Worm (Caenorhabditis elegans) whole organism, mixed stage, embryonic: ENCODE measurements around the gene ddl-3.
"Not testable (repeated sequence)": the region's sequence is repeated elsewhere in the genome, so short reads cannot be mapped to it uniquely, and the experiment has no call there.

Experiments used
- M03D4.4 ChIP-seq: sonication (generic microtip); optimal IDR thresholded peaks from 2 replicates; lab custom pipeline; 2017; ENCODE audit warnings: mild to moderate bottlenecking, missing genetic modification characterization, missing compliant biosample characterization
- blmp-1 ChIP-seq: fragments of 150-350 bp; optimal IDR thresholded peaks from 2 replicates; lab custom pipeline; 2014; ENCODE audit warnings: missing biosample characterization, missing genetic modification characterization
- ceh-39 ChIP-seq: fragments of 150-350 bp; optimal IDR thresholded peaks from 2 replicates; lab custom pipeline; 2014; ENCODE audit warnings: missing biosample characterization, missing genetic modification characterization
- ceh-43 ChIP-seq: fragments of 200-800 bp; sonication (Bioruptor generic); optimal IDR thresholded peaks from 2 replicates; lab custom pipeline; 2018; ENCODE audit warnings: mild to moderate bottlenecking, missing genetic modification characterization, moderate library complexity, missing compliant biosample characterization
- ceh-83 ChIP-seq: fragments of 200-800 bp; sonication (Bioruptor generic); optimal IDR thresholded peaks from 2 replicates; lab custom pipeline; 2018; ENCODE audit warnings: mild to moderate bottlenecking, missing genetic modification characterization, missing compliant biosample characterization
- ces-1 ChIP-seq: fragments of 150-350 bp; optimal IDR thresholded peaks from 2 replicates; lab custom pipeline; 2014; ENCODE audit warnings: missing biosample characterization, missing genetic modification reagents, missing genetic modification characterization
- cnd-1 ChIP-seq: fragments of 200-800 bp; sonication (Bioruptor generic); optimal IDR thresholded peaks from 2 replicates; lab custom pipeline; 2018; ENCODE audit warnings: mild to moderate bottlenecking, missing genetic modification characterization, missing compliant biosample characterization
- elt-1 ChIP-seq: sonication (generic microtip); optimal IDR thresholded peaks from 2 replicates; lab custom pipeline; 2017; ENCODE audit warnings: missing genetic modification characterization, mild to moderate bottlenecking, missing compliant biosample characterization, antibody characterized with exemption, moderate library complexity, borderline replicate concordance; ENCODE audit not compliant: insufficient read depth
- elt-3 ChIP-seq: fragments of 150-350 bp; optimal IDR thresholded peaks from 2 replicates; lab custom pipeline; 2014; ENCODE audit warnings: missing biosample characterization, missing genetic modification characterization
- hlh-1 ChIP-seq: fragments of 150-350 bp; optimal IDR thresholded peaks from 2 replicates; lab custom pipeline; 2014; ENCODE audit warnings: missing biosample characterization, missing genetic modification reagents, missing genetic modification characterization
- lin-13 ChIP-seq: fragments of 150-350 bp; optimal IDR thresholded peaks from 2 replicates; lab custom pipeline; 2014; ENCODE audit warnings: missing biosample characterization, missing genetic modification characterization
- lin-32 ChIP-seq: fragments of 200-800 bp; sonication (Bioruptor generic); optimal IDR thresholded peaks from 2 replicates; lab custom pipeline; 2018; ENCODE audit warnings: mild to moderate bottlenecking, missing genetic modification characterization, missing compliant biosample characterization
- lsy-2 ChIP-seq: fragments of 150-350 bp; optimal IDR thresholded peaks from 2 replicates; lab custom pipeline; 2014; ENCODE audit warnings: missing biosample characterization, missing genetic modification characterization
- mab-5 ChIP-seq: fragments of 150-350 bp; optimal IDR thresholded peaks from 2 replicates; lab custom pipeline; 2014; ENCODE audit warnings: missing biosample characterization, missing genetic modification characterization
- mep-1 ChIP-seq: fragments of 150-350 bp; optimal IDR thresholded peaks from 2 replicates; lab custom pipeline; 2017; ENCODE audit warnings: missing biosample characterization, missing genetic modification reagents, missing genetic modification characterization, inconsistent platforms
- mls-2 ChIP-seq: sonication (generic microtip); optimal IDR thresholded peaks from 2 replicates; lab custom pipeline; 2016; ENCODE audit warnings: mild to moderate bottlenecking, missing genetic modification characterization, moderate library complexity, missing compliant biosample characterization
- nhr-2 ChIP-seq: fragments of 150-350 bp; optimal IDR thresholded peaks from 2 replicates; lab custom pipeline; 2014; ENCODE audit warnings: missing biosample characterization, missing genetic modification characterization
- nhr-237 ChIP-seq: fragments of 150-350 bp; optimal IDR thresholded peaks from 2 replicates; lab custom pipeline; 2014; ENCODE audit warnings: missing biosample characterization, missing genetic modification characterization
- nhr-28 ChIP-seq: fragments of 150-350 bp; optimal IDR thresholded peaks from 2 replicates; lab custom pipeline; 2014; ENCODE audit warnings: missing biosample characterization, missing genetic modification characterization
- nhr-76 ChIP-seq: sonication (generic microtip); optimal IDR thresholded peaks from 2 replicates; lab custom pipeline; 2017; ENCODE audit warnings: missing biosample characterization, missing genetic modification characterization
- pha-4 ChIP-seq: fragments of 150-350 bp; optimal IDR thresholded peaks from 2 replicates; lab custom pipeline; 2018; ENCODE audit warnings: missing biosample characterization, missing genetic modification reagents, missing genetic modification characterization
- sem-2 ChIP-seq: fragments of 200-800 bp; sonication (Bioruptor generic); optimal IDR thresholded peaks from 2 replicates; lab custom pipeline; 2018; ENCODE audit warnings: mild to moderate bottlenecking, missing genetic modification characterization, missing compliant biosample characterization
- sptf-1 ChIP-seq: sonication (generic microtip); optimal IDR thresholded peaks from 2 replicates; lab custom pipeline; 2017; ENCODE audit warnings: mild to moderate bottlenecking, missing genetic modification characterization, moderate library complexity, missing compliant biosample characterization
- unc-120 ChIP-seq: sonication (generic microtip); optimal IDR thresholded peaks from 2 replicates; lab custom pipeline; 2017; ENCODE audit warnings: missing genetic modification characterization, missing compliant biosample characterization; ENCODE audit not compliant: poor library complexity, severe bottlenecking
- unc-39 ChIP-seq: fragments of 150-350 bp; optimal IDR thresholded peaks from 2 replicates; lab custom pipeline; 2014; ENCODE audit warnings: missing biosample characterization, missing genetic modification characterization
- unc-62 ChIP-seq: fragments of 150-350 bp; optimal IDR thresholded peaks from 2 replicates; lab custom pipeline; 2014; ENCODE audit warnings: missing biosample characterization, missing genetic modification reagents, missing genetic modification characterization
- zip-8 ChIP-seq: fragments of 150-350 bp; optimal IDR thresholded peaks from 2 replicates; lab custom pipeline; 2014; ENCODE audit warnings: missing biosample characterization, missing genetic modification characterization
- ztf-11 ChIP-seq: fragments of 150-350 bp; optimal IDR thresholded peaks from 2 replicates; lab custom pipeline; 2014; ENCODE audit warnings: missing biosample characterization, missing genetic modification characterization

The ddl-3 gene

ce11 chrII:14344166-14344565, at the start of gene ddl-3:
Gene ddl-3 (minus strand): TSS chrII:14344454.
- TF ChIP-seq ceh-83 (GFP tag; lab: Kevin White, UChicago); nhr-28; M03D4.4: not testable (repeated sequence)

- TF ChIP-seq M03D4.4 (no peak), mab-5 (tag; lab: Kevin White, UChicago) (no peak), ces-1 (GFP tag; lab: Kevin White, UChicago) (no peak), ceh-83 (GFP tag; lab: Kevin White, UChicago) (no peak), ceh-43 (GFP tag; lab: Kevin White, UChicago) (no peak), elt-1 (no peak), lin-32 (GFP tag; lab: Kevin White, UChicago) (no peak), unc-62 (GFP tag; lab: Kevin White, UChicago) (no peak), pha-4 (tag; lab: Kevin White, UChicago) (no peak), mep-1 (tag; lab: Kevin White, UChicago) (no peak), lin-13 (no peak), lsy-2 (tag; lab: Kevin White, UChicago) (no peak), nhr-28 (no peak), mls-2 (tag; lab: Kevin White, UChicago) (no peak), unc-120 (tag; lab: Kevin White, UChicago) (no peak), nhr-237 (tag; lab: Kevin White, UChicago) (no peak), zip-8 (no peak), unc-39 (no peak), elt-3 (no peak)
These were observed 49.5 kb upstream of the ddl-3 start for ce11 chrII:14393766-14394165.

- TF ChIP-seq cnd-1 (tag; lab: Kevin White, UChicago): peak; percentile 1
- TF ChIP-seq sptf-1 (tag; lab: Kevin White, UChicago): peak; percentile 21
- TF ChIP-seq mep-1 (tag; lab: Kevin White, UChicago): peak; percentile 79
- no peak for TF ChIP-seq blmp-1 (tag; lab: Kevin White, UChicago)
- no peak for TF ChIP-seq M03D4.4
- TF ChIP-seq ces-1 (GFP tag; lab: Kevin White, UChicago): peak; percentile 57
- TF ChIP-seq ceh-43 (GFP tag; lab: Kevin White, UChicago): no peak
- TF ChIP-seq pha-4 (tag; lab: Kevin White, UChicago): peak; percentile 32
- peak; percentile 22 for TF ChIP-seq nhr-237 (tag; lab: Kevin White, UChicago)
- peak; percentile 49 for TF ChIP-seq lin-13
- TF ChIP-seq unc-62 (GFP tag; lab: Kevin White, UChicago): peak; percentile 18
- peak; percentile 37 for TF ChIP-seq hlh-1 (tag; lab: Kevin White, UChicago)
- peak; percentile 62 for TF ChIP-seq lsy-2 (tag; lab: Kevin White, UChicago)
- TF ChIP-seq ceh-39 (tag; lab: Kevin White, UChicago): peak; percentile 15
- no peak for TF ChIP-seq nhr-76 (tag; lab: Kevin White, UChicago)
- TF ChIP-seq ztf-11 (tag; lab: Kevin White, UChicago): no peak
- peak; percentile 56 for TF ChIP-seq unc-120 (tag; lab: Kevin White, UChicago)
These were observed 45.9 kb upstream of the ddl-3 start, which contains the start of the genes kbp-3 and nurf-1 for ce11 chrII:14390036-14390763. Gene kbp-3 (minus strand): TSS chrII:14390078. Gene nurf-1 (plus strand): TSS chrII:14390713.

DNA sequence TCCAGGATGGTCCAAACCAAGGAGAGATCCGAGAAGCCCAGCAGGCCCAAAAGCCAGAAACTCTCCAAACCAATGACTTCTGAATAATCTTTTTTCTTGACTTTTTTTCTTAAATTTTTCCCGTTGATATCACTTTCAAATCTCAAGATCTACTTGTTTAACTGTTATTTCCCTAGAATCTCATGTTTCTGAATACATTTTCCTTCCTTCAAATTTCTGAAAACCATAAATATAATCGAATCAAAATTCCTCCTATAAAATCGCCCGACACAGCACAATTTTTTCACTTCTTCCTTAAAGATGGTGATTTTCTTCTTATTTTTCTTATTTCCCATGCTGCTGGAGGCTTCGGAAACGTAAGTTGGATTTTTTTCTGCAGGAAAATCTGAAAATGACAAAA, 44.0 kb upstream of the ddl-3 start, which contains the start of gene F26H11.8:
TSS of gene F26H11.8 (plus strand) at position 301 of the 400 bp plus-strand sequence.
- TF ChIP-seq ceh-39 (tag; lab: Kevin White, UChicago) (no peak), elt-1 (no peak), nhr-76 (tag; lab: Kevin White, UChicago) (no peak), sem-2 (GFP tag; lab: Kevin White, UChicago) (no peak)

ce11 chrII:14383644-14384043, 39.4 kb upstream of the ddl-3 start, which contains the start of gene mes-2:
Gene mes-2 (plus strand): TSS chrII:14383973.
- TF ChIP-seq unc-39: no peak
- peak; percentile 37 for TF ChIP-seq lsy-2 (tag; lab: Kevin White, UChicago)
- TF ChIP-seq ceh-83 (GFP tag; lab: Kevin White, UChicago): peak; percentile 53
- peak; percentile 21 for TF ChIP-seq unc-62 (GFP tag; lab: Kevin White, UChicago)
- TF ChIP-seq sem-2 (GFP tag; lab: Kevin White, UChicago): no peak
- TF ChIP-seq ceh-43 (GFP tag; lab: Kevin White, UChicago): no peak
- TF ChIP-seq hlh-1 (tag; lab: Kevin White, UChicago): peak; percentile 68
- TF ChIP-seq sptf-1 (tag; lab: Kevin White, UChicago): peak; percentile 14
- peak; percentile 3 for TF ChIP-seq nhr-2 (tag; lab: Kevin White, UChicago)
- peak; percentile 88 for TF ChIP-seq mep-1 (tag; lab: Kevin White, UChicago)
- peak; percentile 57 for TF ChIP-seq ces-1 (GFP tag; lab: Kevin White, UChicago)
- peak; percentile 50 for TF ChIP-seq nhr-237 (tag; lab: Kevin White, UChicago)
- no peak for TF ChIP-seq elt-3
- TF ChIP-seq lin-13: peak; percentile 60
- peak; percentile 60 for TF ChIP-seq pha-4 (tag; lab: Kevin White, UChicago)
